Fruit fly (Drosophila melanogaster) Kc167 (cell line): ENCODE results near the gene mTerf3.

ENCODE experiments used
- Myc ChIP-seq: fragments of >200 bp; optimal IDR thresholded peaks from 2 replicates; lab custom pipeline; 2017; ENCODE audit warnings: missing external identifiers
- Sin3A ChIP-seq: fragments of >200 bp; optimal IDR thresholded peaks from 2 replicates; lab custom pipeline; 2018; ENCODE audit warnings: missing external identifiers
- psq ChIP-seq: fragments of >200 bp; optimal IDR thresholded peaks from 2 replicates; lab custom pipeline; 2017; ENCODE audit warnings: missing external identifiers

dm6 chr3L:20526143-20526195, 5.4 kb upstream of the mTerf3 start, which contains the start of gene Pss:
- TF ChIP-seq Sin3A (lab: Kevin White, UChicago) (no peak), Myc (lab: Kevin White, UChicago) (no peak), psq (lab: Kevin White, UChicago) (no peak)
